Fruit fly (Drosophila melanogaster) whole organism, pupa: ENCODE data around the gene CG4669.

ENCODE experiments used
- CG10348 ChIP-seq: fragments of 200-800 bp; sonication (Bioruptor generic); IDR thresholded peaks from 2 replicates; pipeline ENCODE4 v1.3.6; 2022; ENCODE audit warnings: missing biosample characterization, missing genetic modification characterization
- CG12605 ChIP-seq: fragments of 200-800 bp; sonication (Bioruptor generic); IDR thresholded peaks from 2 replicates; pipeline ENCODE4 v1.3.6; 2022; ENCODE audit warnings: missing biosample characterization, missing genetic modification characterization
- CG32121 ChIP-seq: fragments of 200-800 bp; sonication (Bioruptor generic); IDR thresholded peaks from 2 replicates; pipeline ENCODE4 v1.3.6; 2022; ENCODE audit warnings: missing biosample characterization, missing genetic modification characterization
- CG8159 ChIP-seq: fragments of 200-800 bp; sonication (Bioruptor generic); optimal IDR thresholded peaks from 3 replicates; lab custom pipeline; 2018; ENCODE audit warnings: missing biosample characterization, mild to moderate bottlenecking, missing genetic modification characterization, moderate library complexity
- CG8301 ChIP-seq: fragments of 200-800 bp; sonication (Bioruptor generic); optimal IDR thresholded peaks from 2 replicates; lab custom pipeline; 2018; ENCODE audit warnings: missing biosample characterization, mild to moderate bottlenecking, missing genetic modification characterization
- EcR ChIP-seq: fragments of 200-800 bp; sonication (Bioruptor generic); optimal IDR thresholded peaks from 3 replicates; lab custom pipeline; 2019; ENCODE audit warnings: missing biosample characterization, missing genetic modification characterization, mild to moderate bottlenecking, moderate library complexity, missing genetic modification reagents
- Ets98B ChIP-seq: fragments of 200-800 bp; sonication (Bioruptor generic); IDR thresholded peaks from 2 replicates; pipeline ENCODE4 v1.3.6; 2022; ENCODE audit warnings: missing biosample characterization, missing genetic modification characterization
- Pif1B ChIP-seq: fragments of 200-800 bp; sonication (Bioruptor generic); optimal IDR thresholded peaks from 3 replicates; lab custom pipeline; 2016; ENCODE audit warnings: missing biosample characterization, missing genetic modification characterization
- Snoo ChIP-seq: fragments of 200-800 bp; sonication (Bioruptor generic); optimal IDR thresholded peaks from 3 replicates; lab custom pipeline; 2017; ENCODE audit warnings: missing biosample characterization, mild to moderate bottlenecking, missing genetic modification characterization, inconsistent platforms
- rn ChIP-seq: fragments of 200-800 bp; sonication (Bioruptor generic); IDR thresholded peaks from 2 replicates; pipeline ENCODE4 v1.3.6; 2022; ENCODE audit warnings: missing biosample characterization, missing genetic modification characterization

DNA sequence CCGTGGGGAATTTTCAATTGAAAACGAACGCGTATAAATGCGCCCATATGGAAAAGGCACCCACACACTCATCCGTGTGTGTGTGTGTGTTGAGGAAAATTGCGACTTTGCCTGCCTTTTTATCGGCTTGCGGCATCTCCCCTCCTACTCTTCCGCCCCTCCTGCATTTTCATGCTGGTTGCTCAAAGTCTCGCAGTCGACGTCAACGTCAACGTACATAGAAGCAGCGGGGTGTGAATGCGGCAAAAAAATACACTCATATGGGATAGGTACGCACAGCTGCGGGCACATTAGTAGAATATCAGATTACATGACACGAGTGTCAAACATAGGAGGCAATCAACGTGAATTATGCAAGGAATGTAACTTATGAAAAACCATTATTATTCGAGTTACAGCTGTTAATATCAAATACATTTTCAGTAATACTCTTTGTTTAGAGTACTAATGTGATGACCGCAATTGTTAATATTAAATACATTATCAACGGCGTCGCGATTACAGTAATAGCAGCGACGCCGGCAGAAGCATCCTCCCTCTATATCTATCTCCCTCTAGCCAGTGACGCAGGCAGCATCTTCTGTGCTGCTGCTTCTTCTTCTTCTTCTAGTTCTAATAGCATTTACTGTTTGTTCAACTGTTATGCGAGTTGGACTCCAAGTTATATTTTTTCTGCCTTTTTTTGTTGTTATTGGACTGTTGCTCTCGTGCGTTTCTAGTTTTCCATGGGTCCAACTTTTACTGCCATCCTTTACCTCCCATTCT, 47.3 kb upstream of the CG4669 start:
- peak; percentile 88 for TF ChIP-seq CG12605 (GFP tag; lab: Robert Waterston, UW)
- peak; percentile 83 for TF ChIP-seq rn (GFP tag; lab: Robert Waterston, UW)
- peak; percentile 73 for TF ChIP-seq CG10348 (GFP tag; lab: Robert Waterston, UW)
- TF ChIP-seq CG8159 (tag; lab: Kevin White, UChicago), result peak; percentile 88
- peak; percentile 94 for TF ChIP-seq Ets98B
- TF ChIP-seq Pif1B (GFP tag; lab: Kevin White, UChicago), result peak; percentile 82
- no peak for TF ChIP-seq EcR (GFP tag; lab: Kevin White, UChicago)
- TF ChIP-seq CG8301 (tag; lab: Kevin White, UChicago), result peak; percentile 97
- TF ChIP-seq Snoo, result peak; percentile 75
- peak; percentile 93 for TF ChIP-seq CG32121 (GFP tag; lab: Robert Waterston, UW)
